Fruit fly (Drosophila melanogaster) whole organism: ENCODE data around the gene CG10725.

Experiments
- CG8478 ChIP-seq: fragments of >200 bp; optimal IDR thresholded peaks from 2 replicates; lab custom pipeline; 2018; ENCODE audit warnings: inconsistent platforms
- Dll ChIP-seq: fragments of >200 bp; optimal IDR thresholded peaks from 2 replicates; lab custom pipeline; 2017
- EcR ChIP-seq, 2 experiments: fragments of >200 bp; optimal IDR thresholded peaks; 2 replicates each; lab custom pipeline; 2017; ENCODE audit warnings: missing biosample characterization in 2 of 2, missing genetic modification characterization in 2 of 2, missing genetic modification reagents in 2 of 2
- pan ChIP-seq: fragments of >200 bp; optimal IDR thresholded peaks from 2 replicates; lab custom pipeline; 2017
- psq ChIP-seq: fragments of >200 bp; optimal IDR thresholded peaks from 2 replicates; lab custom pipeline; 2017
- usp ChIP-seq: fragments of >200 bp; optimal IDR thresholded peaks from 2 replicates; lab custom pipeline; 2017; ENCODE audit warnings: missing biosample characterization, missing genetic modification characterization, mixed read lengths

dm6 chr3L:13480241-13480627 is 42.5 kb downstream of the CG10725 start:
- TF ChIP-seq psq (no peak), pan (lab: Kevin White, UChicago) (no peak), usp (GFP tag; lab: Kevin White, UChicago) (no peak), CG8478 (no peak), Dll (lab: Kevin White, UChicago) (peak; percentile 25), EcR (GFP tag; optimal IDR thresholded peaks at IDR 0.05; lab: Kevin White, UChicago) (no peak)
